Worm (Caenorhabditis elegans) whole organism, midembryonic: ENCODE results near the gene sdz-27.

ENCODE experiments used
- T22C8.4 ChIP-seq: fragments of 200-800 bp; sonication (Bioruptor generic); IDR thresholded peaks from 2 replicates; pipeline ENCODE4 v1.3.6; 2022; ENCODE audit warnings: missing genetic modification characterization, missing compliant biosample characterization
- ref-1 ChIP-seq: fragments of 200-800 bp; sonication (Bioruptor generic); conservative IDR thresholded peaks from 2 replicates; pipeline ENCODE4 v1.3.6; 2022; ENCODE audit warnings: missing genetic modification reagents, missing genetic modification characterization, missing compliant biosample characterization
- ztf-29 ChIP-seq: fragments of 200-800 bp; sonication (Bioruptor generic); IDR thresholded peaks from 2 replicates; pipeline ENCODE4 v1.3.6; 2022; ENCODE audit warnings: missing genetic modification reagents, missing genetic modification characterization, missing compliant biosample characterization

DNA sequence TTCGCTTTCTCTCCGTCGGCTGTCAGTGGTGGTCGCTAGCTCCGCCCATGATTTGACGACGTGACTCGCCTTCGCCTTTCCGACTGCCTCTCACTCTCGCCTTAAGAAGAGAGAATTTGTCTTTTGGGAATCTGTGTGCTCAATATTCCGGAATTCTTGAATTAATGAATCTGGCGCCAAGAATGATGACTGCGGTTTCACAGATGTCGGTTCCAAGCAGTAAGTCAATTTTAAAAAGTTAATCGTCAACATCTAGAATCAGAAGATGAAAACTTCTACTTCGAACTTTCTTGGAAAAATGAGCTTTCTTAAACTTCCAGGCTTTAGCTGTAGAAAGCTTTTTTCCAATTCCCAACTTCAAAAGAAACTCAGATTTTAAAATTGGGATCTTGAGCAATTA is 17.2 kb upstream of the sdz-27 start, which contains the start of gene nhr-67:
- TF ChIP-seq T22C8.4 (no peak), ztf-29 (GFP tag; lab: Robert Waterston, UW) (no peak), ref-1 (GFP tag; lab: Robert Waterston, UW) (no peak)
